Worm (Caenorhabditis elegans): Measurements from ENCODE around the gene nca-2.
"Not testable (repeated sequence)": the region's sequence is repeated elsewhere in the genome, so short reads cannot be mapped to it uniquely, and the experiment has no call there.

Gene nca-2

DNA sequence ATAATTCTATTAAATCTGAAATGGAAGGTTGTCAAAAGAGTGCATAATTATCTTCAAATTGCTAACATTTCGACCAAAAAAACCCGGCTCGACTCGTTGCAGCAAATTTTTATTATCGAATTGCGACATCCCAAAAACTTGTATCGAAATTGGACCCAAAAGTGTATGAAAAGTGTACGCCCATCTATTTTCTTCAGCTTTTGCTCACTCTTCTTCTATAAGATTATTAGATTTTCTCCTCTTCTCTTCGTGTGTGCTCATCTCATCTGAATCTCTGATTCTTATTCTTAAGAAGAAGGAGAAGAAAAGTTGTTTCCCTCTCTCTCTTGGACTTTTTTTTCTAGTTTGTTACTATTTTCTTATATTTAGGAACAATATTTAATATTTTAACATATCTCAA, 1.9 kb downstream of the nca-2 start (continued):
- no peak for TF ChIP-seq athp-1 (tag; optimal IDR thresholded peaks at IDR 0.05)

ce11 chrIII:4968146-4968545, 2.8 kb downstream of the nca-2 start:
- no peak for TF ChIP-seq B0336.3 (GFP tag; IDR thresholded peaks at IDR 0.05)
- no peak for TF ChIP-seq let-607 (tag; optimal IDR thresholded peaks at IDR 0.05)
- TF ChIP-seq ama-1 (optimal IDR thresholded peaks at IDR 0.05) = no peak
- no peak for TF ChIP-seq ama-1 (GFP tag; optimal IDR thresholded peaks at IDR 0.05)
- no peak for TF ChIP-seq unc-130 (GFP tag; optimal IDR thresholded peaks at IDR 0.05)
- no peak for TF ChIP-seq rec-8 (tag; optimal IDR thresholded peaks at IDR 0.05)
- TF ChIP-seq somi-1 (GFP tag; optimal IDR thresholded peaks at IDR 0.05) = no peak
- TF ChIP-seq sea-2 (GFP tag; IDR thresholded peaks at IDR 0.05) = no peak
- TF ChIP-seq Y67H2A.10 (GFP tag; conservative IDR thresholded peaks at IDR 0.05) = no peak
- no peak for TF ChIP-seq ztf-28 (GFP tag; IDR thresholded peaks at IDR 0.05)
- TF ChIP-seq nfya-2 (GFP tag; IDR thresholded peaks at IDR 0.05) = no peak
- TF ChIP-seq T26A5.8 (tag; optimal IDR thresholded peaks at IDR 0.05) = no peak
- TF ChIP-seq zim-3 (tag; optimal IDR thresholded peaks at IDR 0.05) = no peak
- TF ChIP-seq cebp-2 (GFP tag; IDR thresholded peaks at IDR 0.05) = no peak
- no peak for TF ChIP-seq ceh-58 (GFP tag; IDR thresholded peaks at IDR 0.05)
- TF ChIP-seq ZK185.1 (tag; optimal IDR thresholded peaks at IDR 0.05; ENCODE audit: poor library complexity, severe bottlenecking) = no peak
- TF ChIP-seq lin-35 (GFP tag; optimal IDR thresholded peaks at IDR 0.05) = no peak
- TF ChIP-seq mel-28 (tag; optimal IDR thresholded peaks at IDR 0.05; ENCODE audit: borderline replicate concordance) = no peak

DNA sequence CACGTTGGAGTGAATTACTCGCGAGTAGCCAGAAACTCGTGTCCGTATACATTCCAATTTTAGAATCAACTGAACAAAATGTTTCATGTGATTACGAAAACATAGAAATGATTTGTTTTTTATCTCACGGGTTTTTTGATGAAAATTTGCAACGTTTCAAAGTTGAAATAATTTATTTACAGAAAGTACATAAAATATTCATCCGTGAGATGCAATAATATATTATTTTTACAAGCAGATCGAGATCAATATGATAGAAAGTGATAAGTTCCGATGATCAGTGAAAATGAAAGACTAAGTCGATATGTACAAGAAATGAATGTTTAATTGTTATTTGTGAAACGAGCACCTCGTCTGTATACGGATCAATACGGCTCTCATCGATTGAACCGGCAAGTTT, 15.0 kb downstream of the nca-2 start, which contains the start of gene C27F2.6:
TSS of gene C27F2.6 (minus strand) at position 101 of the 400 bp plus-strand sequence.
- TF ChIP-seq rec-8 (tag; optimal IDR thresholded peaks at IDR 0.05); madf-10 (tag; optimal IDR thresholded peaks at IDR 0.05); B0336.3 (GFP tag; IDR thresholded peaks at IDR 0.05): not testable (repeated sequence)

DNA sequence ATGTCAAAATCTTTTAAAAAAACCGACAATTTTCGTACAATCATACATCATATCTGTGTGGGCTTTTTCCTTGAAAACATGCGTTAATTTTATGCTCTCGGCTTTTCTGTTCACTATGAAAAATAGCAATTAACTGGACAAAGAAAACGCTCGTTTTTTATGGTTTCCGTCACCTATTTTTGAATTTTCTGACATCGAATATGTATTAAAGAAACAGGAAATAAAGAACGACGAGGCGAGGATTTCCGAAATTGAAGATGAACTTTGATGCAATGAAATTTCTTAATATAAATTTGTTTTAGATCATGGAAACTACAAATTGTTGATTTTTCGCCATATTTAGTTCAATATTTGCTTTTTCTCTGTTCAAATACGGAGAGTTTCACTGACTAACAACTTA, 18.6 kb downstream of the nca-2 start:
- TF ChIP-seq tbx-9 (tag; optimal IDR thresholded peaks at IDR 0.05; ENCODE audit: borderline replicate concordance) (no peak), chd-7 (tag; optimal IDR thresholded peaks at IDR 0.05) (no peak), egl-18 (GFP tag; IDR thresholded peaks at IDR 0.05) (no peak), ztf-28 (GFP tag; IDR thresholded peaks at IDR 0.05) (no peak), egl-44 (GFP tag; IDR thresholded peaks at IDR 0.05) (no peak), unc-62 (GFP tag; optimal IDR thresholded peaks at IDR 0.05) (no peak)

- TF ChIP-seq tbp1 (GFP tag; optimal IDR thresholded peaks at IDR 0.05) = peak; percentile 41
- TF ChIP-seq nfya-1 (tag; optimal IDR thresholded peaks at IDR 0.05; ENCODE audit: borderline replicate concordance, insufficient read depth) = no peak
- TF ChIP-seq attf-5 (GFP tag; optimal IDR thresholded peaks at IDR 0.05) = no peak
- TF ChIP-seq somi-1 (GFP tag; optimal IDR thresholded peaks at IDR 0.05) = no peak
- TF ChIP-seq zim-3 (tag; optimal IDR thresholded peaks at IDR 0.05) = no peak
- no peak for TF ChIP-seq snpc-4 (GFP tag; optimal IDR thresholded peaks at IDR 0.05)
- TF ChIP-seq snpc-4 (tag; optimal IDR thresholded peaks at IDR 0.05) = no peak
- no peak for TF ChIP-seq ztf-6 (GFP tag; IDR thresholded peaks at IDR 0.05)
- no peak for TF ChIP-seq nhr-27 (tag; optimal IDR thresholded peaks at IDR 0.05)
- no peak for TF ChIP-seq nhr-120 (GFP tag; IDR thresholded peaks at IDR 0.05)
- TF ChIP-seq madf-3 (GFP tag; IDR thresholded peaks at IDR 0.05) = peak; percentile 70; the same call in 1 of the 2 replicates
- TF ChIP-seq unc-130 (GFP tag; optimal IDR thresholded peaks at IDR 0.05) = peak; percentile 45
- TF ChIP-seq pbrm-1 (GFP tag; IDR thresholded peaks at IDR 0.05) = peak; percentile 58; the same call in 1 of the 2 replicates
- peak; percentile 47 for TF ChIP-seq dpl-1 (GFP tag; optimal IDR thresholded peaks at IDR 0.05)
- TF ChIP-seq rcor-1 (GFP tag; IDR thresholded peaks at IDR 0.05) = peak; percentile 83
- TF ChIP-seq unc-62 (GFP tag; optimal IDR thresholded peaks at IDR 0.05) = no peak
- no peak for TF ChIP-seq F37B4.10 (GFP tag; IDR thresholded peaks at IDR 0.05)
- no peak for TF ChIP-seq nhr-179 (tag; optimal IDR thresholded peaks at IDR 0.05)
- TF ChIP-seq fkh-3 (tag; optimal IDR thresholded peaks at IDR 0.05) = no peak
- no peak for TF ChIP-seq repo-1 (tag; optimal IDR thresholded peaks at IDR 0.05)
- peak; percentile 75 for TF ChIP-seq lin-54 (GFP tag; optimal IDR thresholded peaks at IDR 0.05)
- TF ChIP-seq nfya-2 (GFP tag; IDR thresholded peaks at IDR 0.05) = peak; percentile 92
These were observed 19.2 kb downstream of the nca-2 start, which contains the start of gene C27F2.7 for ce11 chrIII:4984444-4985086. Gene C27F2.7, minus strand, starts transcription at chrIII:4984494.
